Fruit fly (Drosophila melanogaster) whole organism: Measurements from ENCODE around the gene CG9459.

ENCODE experiments used
- CG8478 ChIP-seq: fragments of >200 bp; optimal IDR thresholded peaks from 2 replicates; lab custom pipeline; 2018; ENCODE audit warnings: inconsistent platforms
- Dll ChIP-seq: fragments of >200 bp; optimal IDR thresholded peaks from 2 replicates; lab custom pipeline; 2017
- EcR ChIP-seq, 2 experiments: fragments of >200 bp; optimal IDR thresholded peaks; 2 replicates each; lab custom pipeline; 2017; ENCODE audit warnings: missing biosample characterization in 2 of 2, missing genetic modification characterization in 2 of 2, missing genetic modification reagents in 2 of 2
- pan ChIP-seq: fragments of >200 bp; optimal IDR thresholded peaks from 2 replicates; lab custom pipeline; 2017
- psq ChIP-seq: fragments of >200 bp; optimal IDR thresholded peaks from 2 replicates; lab custom pipeline; 2017
- usp ChIP-seq: fragments of >200 bp; optimal IDR thresholded peaks from 2 replicates; lab custom pipeline; 2017; ENCODE audit warnings: missing biosample characterization, missing genetic modification characterization, mixed read lengths

The CG9459 gene

dm6 chr3R:9771519-9771972 is 46.6 kb downstream of the CG9459 start, which contains the start of gene CG9471:
Gene CG9471 (minus strand): TSS chr3R:9771542.
- TF ChIP-seq EcR (GFP tag; optimal IDR thresholded peaks at IDR 0.05; lab: Kevin White, UChicago) (no peak), CG8478 (lab: Kevin White, UChicago) (no peak), Dll (lab: Kevin White, UChicago) (no peak), psq (lab: Kevin White, UChicago) (no peak), pan (no peak), usp (GFP tag; lab: Kevin White, UChicago) (no peak)

- TF ChIP-seq pan (no peak), psq (lab: Kevin White, UChicago) (no peak), usp (GFP tag; lab: Kevin White, UChicago) (no peak), EcR (GFP tag; optimal IDR thresholded peaks at IDR 0.05; lab: Kevin White, UChicago) (no peak), CG8478 (lab: Kevin White, UChicago) (no peak), Dll (lab: Kevin White, UChicago) (no peak)
Measured at dm6 chr3R:9770127-9770526, 48.1 kb downstream of the CG9459 start.

- no peak for TF ChIP-seq CG8478 (lab: Kevin White, UChicago)
- no peak for TF ChIP-seq usp (GFP tag; lab: Kevin White, UChicago)
- TF ChIP-seq Dll (lab: Kevin White, UChicago): no peak
- no peak for TF ChIP-seq pan
- no peak for TF ChIP-seq EcR (GFP tag; optimal IDR thresholded peaks at IDR 0.05; lab: Kevin White, UChicago)
- TF ChIP-seq psq (lab: Kevin White, UChicago): no peak
Measured at dm6 chr3R:9768884-9769283, 49.3 kb downstream of the CG9459 start, which contains the start of gene MED6. Gene MED6 (minus strand): TSS chr3R:9768984.

dm6 chr3R:9767620-9768592 is 50.3 kb downstream of the CG9459 start, which contains the start of gene Naa80:
Gene Naa80 (plus strand): TSS chr3R:9767834.
- TF ChIP-seq CG8478 (lab: Kevin White, UChicago): no peak
- no peak for TF ChIP-seq Dll (lab: Kevin White, UChicago)
- TF ChIP-seq pan: no peak
- TF ChIP-seq EcR (GFP tag; optimal IDR thresholded peaks at IDR 0.05; lab: Kevin White, UChicago): no peak
- no peak for TF ChIP-seq psq (lab: Kevin White, UChicago)
- TF ChIP-seq usp (GFP tag; lab: Kevin White, UChicago): no peak
